Fruit fly (Drosophila melanogaster): ENCODE measurements around the gene CG14367.
A peak's percentile ranks its signal among the peaks of the same experiment; 100 is the strongest.

CG14367 gene

dm6 chr3R:13644778-13645660, 48.8 kb upstream of the CG14367 start (continued):
- TF ChIP-seq eg (GFP tag; IDR thresholded peaks at IDR 0.05) (no peak), Sox102F (GFP tag; optimal IDR thresholded peaks at IDR 0.05) (peak; percentile 67), topi (GFP tag; optimal IDR thresholded peaks at IDR 0.05) (peak; percentile 33), dac (GFP tag; optimal IDR thresholded peaks at IDR 0.05) (no peak), Ets21C (GFP tag; optimal IDR thresholded peaks at IDR 0.05) (no peak), Lpt (GFP tag; optimal IDR thresholded peaks at IDR 0.05) (peak; percentile 17), Sox15 (GFP tag; optimal IDR thresholded peaks at IDR 0.05) (no peak), fd85E (GFP tag; optimal IDR thresholded peaks at IDR 0.05) (no peak), fd59A (GFP tag; optimal IDR thresholded peaks at IDR 0.05) (no peak), lz (GFP tag; optimal IDR thresholded peaks at IDR 0.05) (no peak), CG6163 (GFP tag; IDR thresholded peaks at IDR 0.05) (no peak), Blimp-1 (GFP tag; optimal IDR thresholded peaks at IDR 0.05) (peak; percentile 78)

- TF ChIP-seq CG15336 (GFP tag; IDR thresholded peaks at IDR 0.05) (peak; percentile 25; the same call in 1 of the 2 replicates), CG6854 (GFP tag; optimal IDR thresholded peaks at IDR 0.05) (peak; percentile 71), acj6 (GFP tag; optimal IDR thresholded peaks at IDR 0.05) (peak; percentile 44), Met (GFP tag; optimal IDR thresholded peaks at IDR 0.05) (peak; percentile 69), fd85E (GFP tag; optimal IDR thresholded peaks at IDR 0.05) (no peak), CG9139 (GFP tag; optimal IDR thresholded peaks at IDR 0.05) (peak; percentile 17), Sox102F (GFP tag; optimal IDR thresholded peaks at IDR 0.05) (peak; percentile 67), CG6276 (GFP tag; optimal IDR thresholded peaks at IDR 0.05) (no peak), net (GFP tag; optimal IDR thresholded peaks at IDR 0.05) (peak; percentile 24), CG1621 (tag; optimal IDR thresholded peaks at IDR 0.05) (peak; percentile 54), fd59A (GFP tag; optimal IDR thresholded peaks at IDR 0.05) (peak; percentile 14), eg (GFP tag; IDR thresholded peaks at IDR 0.05) (0 out of 3 replicates have a peak, but pooled peaks have one; percentile 13), Hr39 (GFP tag; optimal IDR thresholded peaks at IDR 0.05) (peak; percentile 64), svp (GFP tag) (no peak), spab (GFP tag; optimal IDR thresholded peaks at IDR 0.05) (peak; percentile 9), OdsH (GFP tag; optimal IDR thresholded peaks at IDR 0.05) (peak; percentile 65), CG4318 (GFP tag; optimal IDR thresholded peaks at IDR 0.05) (no peak), Hr4 (GFP tag; optimal IDR thresholded peaks at IDR 0.05) (peak; percentile 54), salr (GFP tag; optimal IDR thresholded peaks at IDR 0.05) (no peak), CG6163 (GFP tag; IDR thresholded peaks at IDR 0.05) (peak; percentile 57; the same call in 2 of the 3 replicates), CG10669 (GFP tag; optimal IDR thresholded peaks at IDR 0.05) (peak; percentile 45), lz (GFP tag; optimal IDR thresholded peaks at IDR 0.05) (peak; percentile 63), CG31627 (GFP tag; optimal IDR thresholded peaks at IDR 0.05) (peak; percentile 57), CG11762 (GFP tag; optimal IDR thresholded peaks at IDR 0.05; ENCODE audit: insufficient read depth) (peak; percentile 3), pdm3 (GFP tag; optimal IDR thresholded peaks at IDR 0.05) (peak; percentile 64), esn (GFP tag; optimal IDR thresholded peaks at IDR 0.05) (peak; percentile 53), Ets96B (tag; optimal IDR thresholded peaks at IDR 0.05) (peak; percentile 23), dsx (GFP tag; optimal IDR thresholded peaks at IDR 0.05; ENCODE audit: poor library complexity, severe bottlenecking) (peak; percentile 68), CG16779 (tag; optimal IDR thresholded peaks at IDR 0.05) (no peak), CG8632 (GFP tag; optimal IDR thresholded peaks at IDR 0.05) (no peak), Smox (GFP tag; optimal IDR thresholded peaks at IDR 0.05) (peak; percentile 53), Hr38 (GFP tag; optimal IDR thresholded peaks at IDR 0.05) (no peak), ss (GFP tag; optimal IDR thresholded peaks at IDR 0.05) (peak; percentile 28 to 67), CG8319 (GFP tag; optimal IDR thresholded peaks at IDR 0.05) (no peak), CG8119 (GFP tag; IDR thresholded peaks at IDR 0.05) (peak; percentile 16; the same call in 1 of the 3 replicates), CG3032 (tag; optimal IDR thresholded peaks at IDR 0.05) (peak; percentile 25), dac (GFP tag; optimal IDR thresholded peaks at IDR 0.05) (no peak), CG6808 (GFP tag; optimal IDR thresholded peaks at IDR 0.05) (peak; percentile 35), fkh (GFP tag; optimal IDR thresholded peaks at IDR 0.05) (peak; percentile 81), Blimp-1 (GFP tag; optimal IDR thresholded peaks at IDR 0.05) (no peak), CG6792 (GFP tag; optimal IDR thresholded peaks at IDR 0.05) (peak; percentile 44), topi (GFP tag; optimal IDR thresholded peaks at IDR 0.05) (peak; percentile 60), Ets21C (GFP tag; optimal IDR thresholded peaks at IDR 0.05) (peak; percentile 51)
These were observed 47.9 kb upstream of the CG14367 start, which contains the start of gene sqd for dm6 chr3R:13645874-13646370. Gene sqd, minus strand, starts transcription at chr3R:13646304.
